Fruit fly (Drosophila melanogaster) whole organism, embryonic: ENCODE data around the gene crm.

Experiments used
- Asciz ChIP-seq: fragments of 200-800 bp; sonication (Bioruptor generic); optimal IDR thresholded peaks from 2 replicates; lab custom pipeline; 2017; ENCODE audit warnings: missing biosample characterization, mild to moderate bottlenecking, missing genetic modification characterization, missing genetic modification reagents
- Bgb ChIP-seq: fragments of 200-800 bp; sonication (Bioruptor generic); IDR thresholded peaks from 2 replicates; pipeline ENCODE4 v1.3.6; 2022; ENCODE audit warnings: missing biosample characterization, missing genetic modification characterization; ENCODE audit not compliant: partially characterized antibody
- CG10147 ChIP-seq: fragments of 200-800 bp; sonication (Bioruptor generic); optimal IDR thresholded peaks from 2 replicates; lab custom pipeline; 2019; ENCODE audit warnings: missing biosample characterization, mild to moderate bottlenecking, missing genetic modification characterization, moderate library complexity
- CG10366 ChIP-seq: fragments of 200-800 bp; sonication (Bioruptor generic); IDR thresholded peaks from 2 replicates; pipeline ENCODE4 v1.3.6; 2022; ENCODE audit warnings: missing biosample characterization, missing genetic modification characterization
- CG12071 ChIP-seq: fragments of 200-800 bp; sonication (Bioruptor generic); optimal IDR thresholded peaks from 3 replicates; lab custom pipeline; 2018; ENCODE audit warnings: missing biosample characterization, mild to moderate bottlenecking, missing genetic modification characterization
- CG17328 ChIP-seq: fragments of 200-800 bp; sonication (Bioruptor generic); IDR thresholded peaks from 2 replicates; pipeline ENCODE4 v1.3.6; 2022; ENCODE audit warnings: missing biosample characterization, missing genetic modification characterization
- CG34422 ChIP-seq: fragments of 200-800 bp; sonication (Bioruptor generic); IDR thresholded peaks from 3 replicates; pipeline ENCODE4 v1.3.6; 2022; ENCODE audit warnings: missing biosample characterization, missing genetic modification characterization
- CG6791 ChIP-seq: fragments of 200-800 bp; sonication (Bioruptor generic); IDR thresholded peaks from 3 replicates; pipeline ENCODE4 v1.3.6; 2022; ENCODE audit warnings: missing biosample characterization, missing genetic modification characterization; ENCODE audit not compliant: partially characterized antibody
- CG6854 ChIP-seq: fragments of 200-800 bp; sonication (Bioruptor generic); optimal IDR thresholded peaks from 3 replicates; lab custom pipeline; 2017; ENCODE audit warnings: missing biosample characterization, mild to moderate bottlenecking, missing genetic modification characterization
- CG7372 ChIP-seq: fragments of 200-800 bp; sonication (Bioruptor generic); IDR thresholded peaks from 2 replicates; pipeline ENCODE4 v1.3.6; 2022; ENCODE audit warnings: missing biosample characterization, missing genetic modification characterization
- CG8089 ChIP-seq: fragments of 200-800 bp; sonication (Bioruptor generic); optimal IDR thresholded peaks from 3 replicates; lab custom pipeline; 2016; ENCODE audit warnings: missing biosample characterization, missing genetic modification characterization
- CG9215 ChIP-seq: fragments of 200-800 bp; sonication (Bioruptor generic); IDR thresholded peaks from 2 replicates; pipeline ENCODE4 v1.3.6; 2022; ENCODE audit warnings: missing biosample characterization, missing genetic modification characterization
- CTCF ChIP-seq: fragments of 200-800 bp; sonication (Bioruptor generic); optimal IDR thresholded peaks from 2 replicates; lab custom pipeline; 2017; ENCODE audit warnings: missing biosample characterization, mild to moderate bottlenecking, missing genetic modification characterization, moderate library complexity
- Dfd ChIP-seq, 2 experiments: fragments of >200 bp; optimal IDR thresholded peaks; 2 replicates each; lab custom pipeline; 2017; ENCODE audit warnings: missing biosample characterization in 2 of 2, missing genetic modification characterization in 2 of 2
- Dref ChIP-seq: fragments of 200-800 bp; sonication (Bioruptor generic); IDR thresholded peaks from 2 replicates; pipeline ENCODE4 v1.3.6; 2022; ENCODE audit warnings: missing biosample characterization, missing genetic modification characterization
- Ets97D ChIP-seq: fragments of 200-800 bp; sonication (Bioruptor generic); optimal IDR thresholded peaks from 3 replicates; lab custom pipeline; 2016; ENCODE audit warnings: missing biosample characterization, missing genetic modification characterization
- Fer3 ChIP-seq: fragments of 200-800 bp; sonication (Bioruptor generic); optimal IDR thresholded peaks from 2 replicates; lab custom pipeline; 2018; ENCODE audit warnings: missing biosample characterization, mild to moderate bottlenecking, missing genetic modification characterization, moderate library complexity
- Gug ChIP-seq: fragments of 200-800 bp; sonication (Bioruptor generic); IDR thresholded peaks from 4 replicates; pipeline ENCODE4 v1.3.6; 2022; ENCODE audit warnings: missing biosample characterization, missing genetic modification characterization
- HLH4C ChIP-seq: fragments of 200-800 bp; sonication (Bioruptor generic); IDR thresholded peaks from 3 replicates; pipeline ENCODE4 v1.3.6; 2022; ENCODE audit warnings: missing biosample characterization, missing genetic modification characterization; ENCODE audit not compliant: partially characterized antibody
- Lim3 ChIP-seq: fragments of 200-800 bp; sonication (Bioruptor generic); IDR thresholded peaks from 2 replicates; pipeline ENCODE4 v1.3.6; 2022; ENCODE audit warnings: missing biosample characterization, missing genetic modification characterization
- Max ChIP-seq: fragments of 200-800 bp; sonication (Bioruptor generic); optimal IDR thresholded peaks from 2 replicates; lab custom pipeline; 2016; ENCODE audit warnings: missing biosample characterization, mild to moderate bottlenecking, missing genetic modification characterization
- Neu2 ChIP-seq: fragments of 200-800 bp; sonication (Bioruptor generic); optimal IDR thresholded peaks from 3 replicates; lab custom pipeline; 2016; ENCODE audit warnings: missing biosample characterization, missing genetic modification characterization, borderline replicate concordance
- Opbp ChIP-seq: fragments of 200-800 bp; sonication (Bioruptor generic); IDR thresholded peaks from 3 replicates; pipeline ENCODE4 v1.3.6; 2022; ENCODE audit warnings: missing biosample characterization, missing genetic modification characterization; ENCODE audit not compliant: partially characterized antibody
- Rfx ChIP-seq: fragments of 200-800 bp; sonication (Bioruptor generic); IDR thresholded peaks from 2 replicates; pipeline ENCODE4 v1.3.6; 2022; ENCODE audit warnings: missing biosample characterization, missing genetic modification characterization
- Sox100B ChIP-seq: fragments of 200-800 bp; sonication (Bioruptor generic); optimal IDR thresholded peaks from 3 replicates; lab custom pipeline; 2018; ENCODE audit warnings: missing biosample characterization, mild to moderate bottlenecking, missing genetic modification characterization
- Tbp ChIP-seq: fragments of >200 bp; optimal IDR thresholded peaks from 2 replicates; lab custom pipeline; 2018; ENCODE audit warnings: missing biosample characterization, missing genetic modification characterization
- Xrp1 ChIP-seq: fragments of 200-800 bp; sonication (Bioruptor generic); IDR thresholded peaks from 2 replicates; pipeline ENCODE4 v1.3.6; 2022; ENCODE audit warnings: missing biosample characterization, missing genetic modification characterization
- ara ChIP-seq: fragments of 200-800 bp; sonication (Bioruptor generic); IDR thresholded peaks from 2 replicates; pipeline ENCODE4 v1.3.6; 2022; ENCODE audit warnings: missing biosample characterization, missing genetic modification characterization
- ato ChIP-seq: fragments of 200-800 bp; sonication (Bioruptor generic); IDR thresholded peaks from 2 replicates; pipeline ENCODE4 v1.3.6; 2022; ENCODE audit warnings: missing biosample characterization, missing genetic modification characterization; ENCODE audit not compliant: partially characterized antibody
- cato ChIP-seq: fragments of 200-800 bp; sonication (Bioruptor generic); optimal IDR thresholded peaks from 2 replicates; lab custom pipeline; 2016; ENCODE audit warnings: missing biosample characterization, missing genetic modification characterization, borderline replicate concordance
- crol ChIP-seq: fragments of 200-800 bp; sonication (Bioruptor generic); IDR thresholded peaks from 2 replicates; pipeline ENCODE4 v1.3.6; 2022; ENCODE audit warnings: missing biosample characterization, missing genetic modification characterization
- crp ChIP-seq, 2 experiments: fragments of 200-800 bp; sonication (Bioruptor generic); optimal IDR thresholded peaks; 2 replicates in 1 of 2; 3 replicates in 1 of 2; lab custom pipeline; 2017; ENCODE audit warnings: missing biosample characterization in 2 of 2, missing genetic modification characterization in 2 of 2, mild to moderate bottlenecking in 1 of 2, moderate library complexity in 1 of 2
- dpn ChIP-seq, 2 experiments: fragments of 200-800 bp; sonication (Bioruptor generic); optimal IDR thresholded peaks; 3 replicates each; lab custom pipeline; 2016; ENCODE audit warnings: missing biosample characterization in 2 of 2, missing genetic modification characterization in 2 of 2
- ewg ChIP-seq: fragments of 200-800 bp; sonication (Bioruptor generic); optimal IDR thresholded peaks from 3 replicates; lab custom pipeline; 2017; ENCODE audit warnings: mild to moderate bottlenecking, missing biosample characterization, missing genetic modification reagents, missing genetic modification characterization
- ftz-f1 ChIP-seq: fragments of 200-800 bp; sonication (Bioruptor generic); optimal IDR thresholded peaks from 2 replicates; lab custom pipeline; 2016; ENCODE audit warnings: missing biosample characterization, missing genetic modification characterization
- gfzf ChIP-seq: fragments of 200-800 bp; sonication (Bioruptor generic); optimal IDR thresholded peaks from 2 replicates; lab custom pipeline; 2016; ENCODE audit warnings: missing biosample characterization, mild to moderate bottlenecking, missing genetic modification characterization, moderate library complexity
- grau ChIP-seq: fragments of 200-800 bp; optimal IDR thresholded peaks from 3 replicates; lab custom pipeline; 2019; ENCODE audit warnings: missing biosample characterization, mild to moderate bottlenecking, missing genetic modification characterization, moderate library complexity
- peb ChIP-seq: fragments of 200-800 bp; sonication (Bioruptor generic); IDR thresholded peaks from 2 replicates; pipeline ENCODE4 v1.3.6; 2022; ENCODE audit warnings: missing biosample characterization, missing genetic modification characterization
- pzg ChIP-seq: fragments of 200-800 bp; sonication (Bioruptor generic); optimal IDR thresholded peaks from 3 replicates; lab custom pipeline; 2018; ENCODE audit warnings: missing biosample characterization, mild to moderate bottlenecking, missing genetic modification characterization, moderate library complexity
- repo ChIP-seq: fragments of 200-800 bp; sonication (Bioruptor generic); optimal IDR thresholded peaks from 2 replicates; lab custom pipeline; 2016; ENCODE audit warnings: missing biosample characterization, missing genetic modification characterization
- sc ChIP-seq, 3 experiments: fragments of >200 bp in 2 of 3; fragments of 200-800 bp in 1 of 3; sonication (Bioruptor generic) in 1 of 3; optimal IDR thresholded peaks; 2 replicates in 2 of 3; 3 replicates in 1 of 3; lab custom pipeline; 2017; ENCODE audit warnings: mild to moderate bottlenecking in 1 of 3, missing biosample characterization in 1 of 3, missing genetic modification characterization in 1 of 3, missing genetic modification reagents in 1 of 3
- sens ChIP-seq: fragments of 200-800 bp; sonication (Bioruptor generic); peaks from one replicate; lab custom pipeline; 2016; ENCODE audit warnings: missing biosample characterization, missing genetic modification characterization
- sens-2 ChIP-seq: fragments of 200-800 bp; sonication (Bioruptor generic); IDR thresholded peaks from 2 replicates; pipeline ENCODE4 v1.3.6; 2022; ENCODE audit warnings: missing biosample characterization, missing genetic modification characterization
- sna ChIP-seq: fragments of 200-800 bp; sonication (Bioruptor generic); IDR thresholded peaks from 2 replicates; pipeline ENCODE4 v1.3.6; 2022; ENCODE audit warnings: missing biosample characterization, missing genetic modification characterization; ENCODE audit not compliant: partially characterized antibody
- so ChIP-seq: fragments of 200-800 bp; sonication (Bioruptor generic); IDR thresholded peaks from 3 replicates; pipeline ENCODE4 v1.3.6; 2022; ENCODE audit warnings: missing biosample characterization, missing genetic modification characterization
- sob ChIP-seq: fragments of 200-800 bp; sonication (Bioruptor generic); IDR thresholded peaks from 2 replicates; pipeline ENCODE4 v1.3.6; 2022; ENCODE audit warnings: missing biosample characterization, missing genetic modification characterization
- tin ChIP-seq: fragments of 200-800 bp; sonication (Bioruptor generic); optimal IDR thresholded peaks from 3 replicates; lab custom pipeline; 2016; ENCODE audit warnings: missing biosample characterization, missing genetic modification characterization
- tio ChIP-seq: fragments of 200-800 bp; sonication (Bioruptor generic); optimal IDR thresholded peaks from 2 replicates; lab custom pipeline; 2017; ENCODE audit warnings: missing biosample characterization, missing genetic modification characterization, inconsistent platforms
- unpg ChIP-seq: fragments of 200-800 bp; sonication (Bioruptor generic); optimal IDR thresholded peaks from 3 replicates; lab custom pipeline; 2018; ENCODE audit warnings: missing biosample characterization, mild to moderate bottlenecking, missing genetic modification characterization, moderate library complexity
- wek ChIP-seq: fragments of 200-800 bp; sonication (Bioruptor generic); optimal IDR thresholded peaks from 3 replicates; lab custom pipeline; 2018; ENCODE audit warnings: missing biosample characterization, mild to moderate bottlenecking, missing genetic modification characterization, moderate library complexity
- zen ChIP-seq: fragments of 200-800 bp; sonication (Bioruptor generic); optimal IDR thresholded peaks from 3 replicates; lab custom pipeline; 2018; ENCODE audit warnings: missing biosample characterization, mild to moderate bottlenecking, missing genetic modification characterization, moderate library complexity

The crm gene

DNA sequence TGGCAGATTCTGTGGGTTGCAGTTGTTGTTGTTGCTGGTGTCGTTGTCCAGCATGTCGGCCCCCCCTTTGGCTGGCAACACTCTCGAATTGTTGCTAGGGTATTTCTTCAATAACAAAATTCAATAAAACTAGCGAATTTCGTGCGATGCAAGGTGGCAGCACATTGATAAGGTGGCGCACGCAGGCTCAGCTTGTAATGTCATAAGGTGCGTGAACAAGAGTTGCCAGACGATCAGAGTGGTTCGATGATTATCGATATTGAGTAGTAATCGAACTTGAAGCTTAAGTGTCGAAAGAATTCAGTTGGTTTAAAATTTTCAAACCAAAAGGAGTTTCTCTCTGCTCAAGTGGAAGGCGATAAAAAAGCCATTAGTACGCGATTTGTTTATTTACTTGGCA lies 18.5 kb downstream of the crm start, which contains the start of gene CG2701 (continued):
- no peak for TF ChIP-seq CG6854
- peak; percentile 78 for TF ChIP-seq Neu2
- TF ChIP-seq so (GFP tag; lab: Robert Waterston, UW), result no peak
- peak; percentile 51; the same call in 1 of the 2 replicates for TF ChIP-seq sna (GFP tag; lab: Robert Waterston, UW)
- TF ChIP-seq CG8089 (GFP tag; lab: Kevin White, UChicago), result no peak
- no peak for TF ChIP-seq CG9215 (GFP tag; lab: Robert Waterston, UW)
- peak; percentile 86 for TF ChIP-seq Bgb (GFP tag; lab: Robert Waterston, UW)
- no peak for TF ChIP-seq Fer3
- TF ChIP-seq CG12071 (GFP tag; lab: Kevin White, UChicago), result no peak
- no peak for TF ChIP-seq sens-2
- peak; percentile 2 for TF ChIP-seq CTCF (GFP tag; lab: Kevin White, UChicago)
- peak; percentile 74; the same call in 2 of the 3 replicates for TF ChIP-seq Opbp (GFP tag; lab: Robert Waterston, UW)
- no peak for TF ChIP-seq CG34422
- TF ChIP-seq ewg (GFP tag; lab: Kevin White, UChicago), result peak; percentile 67
- TF ChIP-seq Dref, result peak; percentile 92
- TF ChIP-seq ato (GFP tag; lab: Robert Waterston, UW), result peak; percentile 61; the same call in 1 of the 2 replicates
- no peak for TF ChIP-seq wek (GFP tag; lab: Kevin White, UChicago)
- no peak for TF ChIP-seq zen
- TF ChIP-seq HLH4C (GFP tag; lab: Robert Waterston, UW), result peak; percentile 72
- no peak for TF ChIP-seq Lim3 (GFP tag; lab: Robert Waterston, UW)
- peak; percentile 56 for TF ChIP-seq Ets97D (GFP tag; lab: Kevin White, UChicago)
- TF ChIP-seq ara (GFP tag; lab: Robert Waterston, UW), result no peak
- TF ChIP-seq Rfx, result peak; percentile 9; the same call in 1 of the 2 replicates
- no peak for TF ChIP-seq tio
- no peak for TF ChIP-seq sob (GFP tag; lab: Robert Waterston, UW)
- no peak for TF ChIP-seq unpg
- TF ChIP-seq sens (GFP tag; lab: Kevin White, UChicago), result no peak
- no peak for TF ChIP-seq sc (optimal IDR thresholded peaks at IDR 0.05; lab: Kevin White, UChicago)
- TF ChIP-seq sc (GFP tag; optimal IDR thresholded peaks at IDR 0.05; lab: Kevin White, UChicago), result no peak
- TF ChIP-seq CG6791 (GFP tag; lab: Robert Waterston, UW), result peak; percentile 81
- TF ChIP-seq ftz-f1 (GFP tag; lab: Kevin White, UChicago), result no peak
- no peak for TF ChIP-seq Tbp (GFP tag; lab: Kevin White, UChicago)
- TF ChIP-seq CG17328, result no peak
- no peak for TF ChIP-seq Dfd (GFP tag; optimal IDR thresholded peaks at IDR 0.05; lab: Kevin White, UChicago)
- no peak for TF ChIP-seq Sox100B (GFP tag; lab: Kevin White, UChicago)
- TF ChIP-seq crp (GFP tag; optimal IDR thresholded peaks at IDR 0.05; lab: Kevin White, UChicago), result peak in 1 of 2 experiments; percentile 18
- TF ChIP-seq CG10147, result no peak
- no peak for TF ChIP-seq cato (GFP tag; lab: Kevin White, UChicago)
- no peak for TF ChIP-seq crol (GFP tag; lab: Robert Waterston, UW)
- TF ChIP-seq CG7372 (GFP tag; lab: Robert Waterston, UW), result no peak
- TF ChIP-seq dpn (GFP tag; optimal IDR thresholded peaks at IDR 0.05; lab: Kevin White, UChicago), result peak; percentile 20 to 25
- no peak for TF ChIP-seq CG10366 (GFP tag; lab: Robert Waterston, UW)
- TF ChIP-seq grau (tag; lab: Kevin White, UChicago), result no peak
- TF ChIP-seq Asciz (GFP tag; lab: Kevin White, UChicago), result no peak
- TF ChIP-seq Gug (GFP tag; lab: Robert Waterston, UW), result peak; percentile 13; the same call in 1 of the 4 replicates
- TF ChIP-seq gfzf (GFP tag; lab: Kevin White, UChicago), result peak; percentile 32
- peak; percentile 36 for TF ChIP-seq tin (GFP tag; lab: Kevin White, UChicago)
- no peak for TF ChIP-seq Max
- TF ChIP-seq pzg, result peak; percentile 85
- no peak for TF ChIP-seq repo
- peak; percentile 17; the same call in 1 of the 2 replicates for TF ChIP-seq Xrp1 (GFP tag; lab: Robert Waterston, UW)
- no peak for TF ChIP-seq peb (GFP tag; lab: Robert Waterston, UW)
